Fruit fly (Drosophila melanogaster) whole organism, wandering third instar larva: ENCODE results near the gene CG11951.

ENCODE experiments used
- Abd-B ChIP-seq: fragments of >200 bp; optimal IDR thresholded peaks from 2 replicates; lab custom pipeline; 2017; ENCODE audit warnings: missing biosample characterization, missing genetic modification characterization
- Sp1 ChIP-seq: fragments of 200-800 bp; sonication (Bioruptor generic); optimal IDR thresholded peaks from 3 replicates; lab custom pipeline; 2019; ENCODE audit warnings: missing biosample characterization, mild to moderate bottlenecking, missing genetic modification characterization, moderate library complexity
- h ChIP-seq: fragments of 200-800 bp; sonication (Bioruptor generic); optimal IDR thresholded peaks from 3 replicates; lab custom pipeline; 2016; ENCODE audit warnings: missing biosample characterization, mild to moderate bottlenecking, missing genetic modification characterization
- sv ChIP-seq: fragments of 200-800 bp; sonication (Bioruptor generic); optimal IDR thresholded peaks from 3 replicates; lab custom pipeline; 2016; ENCODE audit warnings: missing biosample characterization, missing genetic modification characterization
- usp ChIP-seq: fragments of >200 bp; optimal IDR thresholded peaks from 2 replicates; lab custom pipeline; 2017; ENCODE audit warnings: missing biosample characterization, missing genetic modification characterization

DNA sequence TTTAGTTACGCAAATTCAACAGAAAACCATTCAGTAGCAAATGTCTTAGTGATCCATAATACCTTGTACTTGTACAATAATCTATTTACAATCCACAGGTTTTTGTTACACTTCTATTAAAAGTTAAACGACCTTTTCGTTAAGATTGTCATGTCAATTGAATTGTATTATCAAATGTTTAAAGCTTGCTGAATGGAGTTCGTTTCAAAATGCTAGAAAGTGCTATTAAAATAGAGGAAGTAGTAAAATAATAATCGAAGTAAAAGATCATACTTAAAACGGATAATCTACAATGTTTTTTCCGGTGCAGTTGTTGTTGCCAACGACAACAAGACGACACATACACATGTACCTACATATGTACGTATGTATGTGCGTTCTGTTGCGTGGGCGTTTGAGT, 20.5 kb downstream of the CG11951 start:
- TF ChIP-seq h (GFP tag; lab: Kevin White, UChicago), result no peak
- TF ChIP-seq Sp1 (GFP tag; lab: Kevin White, UChicago), result no peak
- no peak for TF ChIP-seq Abd-B (GFP tag; lab: Kevin White, UChicago)
- TF ChIP-seq usp (GFP tag; lab: Kevin White, UChicago), result no peak
- no peak for TF ChIP-seq sv (GFP tag; lab: Kevin White, UChicago)
